Worm (Caenorhabditis elegans) whole organism, L4 larva: ENCODE measurements around the gene htas-1.
A peak's percentile ranks its signal among the peaks of the same experiment; 100 is the strongest.

Source experiments
- F37D6.2 ChIP-seq: sonication (generic microtip); optimal IDR thresholded peaks from 2 replicates; lab custom pipeline; 2016; ENCODE audit warnings: mild to moderate bottlenecking, missing genetic modification characterization, missing compliant biosample characterization
- F44E2.7 ChIP-seq: fragments of 200-800 bp; sonication (Bioruptor generic); IDR thresholded peaks from 2 replicates; pipeline ENCODE4 v2.1.2; 2022; ENCODE audit warnings: missing genetic modification characterization, missing compliant biosample characterization
- T20F7.1 ChIP-seq: fragments of 200-800 bp; sonication (Bioruptor generic); optimal IDR thresholded peaks from 2 replicates; lab custom pipeline; 2018; ENCODE audit warnings: mild to moderate bottlenecking, missing genetic modification characterization, missing compliant biosample characterization
- Y105C5A.15 ChIP-seq: fragments of 200-800 bp; sonication (Bioruptor generic); IDR thresholded peaks from 2 replicates; pipeline ENCODE4 v1.3.6; 2022; ENCODE audit warnings: missing genetic modification characterization, missing compliant biosample characterization
- ZK546.5 ChIP-seq, 2 experiments: sonication (generic microtip); optimal IDR thresholded peaks; 2 replicates each; lab custom pipeline; 2017; ENCODE audit warnings: missing biosample characterization in 2 of 2, missing genetic modification characterization in 2 of 2
- ceh-20 ChIP-seq: fragments of 200-800 bp; sonication (Bioruptor generic); IDR thresholded peaks from 2 replicates; pipeline ENCODE4 v1.3.6; 2022; ENCODE audit warnings: missing genetic modification reagents, missing genetic modification characterization, missing compliant biosample characterization
- ces-1 ChIP-seq: fragments of 150-350 bp; sonication (generic microtip); optimal IDR thresholded peaks from 4 replicates; lab custom pipeline; 2014; ENCODE audit warnings: missing biosample characterization, missing genetic modification reagents, missing genetic modification characterization
- daf-12 ChIP-seq: fragments of 150-350 bp; optimal IDR thresholded peaks from 2 replicates; lab custom pipeline; 2014; ENCODE audit warnings: missing biosample characterization, missing genetic modification reagents, missing genetic modification characterization
- daf-16 ChIP-seq, 3 experiments: sonication (generic microtip); optimal IDR thresholded peaks; 2 replicates each; lab custom pipeline; 2016 to 2017; ENCODE audit warnings: missing genetic modification characterization in 3 of 3, missing genetic modification reagents in 3 of 3, mild to moderate bottlenecking in 2 of 3, missing compliant biosample characterization in 2 of 3, missing biosample characterization in 1 of 3, moderate library complexity in 1 of 3
- dmd-6 ChIP-seq: fragments of 200-800 bp; sonication (Bioruptor generic); IDR thresholded peaks from 2 replicates; pipeline ENCODE4 v1.3.6; 2022; ENCODE audit warnings: missing genetic modification reagents, missing genetic modification characterization, missing compliant biosample characterization
- dmd-9 ChIP-seq: fragments of 200-800 bp; sonication (Bioruptor generic); IDR thresholded peaks from 2 replicates; pipeline ENCODE4 v1.3.6; 2022; ENCODE audit warnings: missing genetic modification reagents, missing genetic modification characterization, missing compliant biosample characterization
- duxl-1 ChIP-seq: sonication (generic microtip); optimal IDR thresholded peaks from 2 replicates; lab custom pipeline; 2016; ENCODE audit warnings: mild to moderate bottlenecking, missing genetic modification characterization, moderate library complexity, missing compliant biosample characterization; ENCODE audit not compliant: poor library complexity
- dve-1 ChIP-seq: sonication (generic microtip); optimal IDR thresholded peaks from 2 replicates; lab custom pipeline; 2017; ENCODE audit warnings: antibody characterized with exemption, mild to moderate bottlenecking, missing genetic modification characterization, missing compliant biosample characterization; ENCODE audit not compliant: insufficient read depth
- fos-1 ChIP-seq: fragments of 150-350 bp; optimal IDR thresholded peaks from 2 replicates; lab custom pipeline; 2014; ENCODE audit warnings: missing biosample characterization, missing genetic modification characterization
- gei-8 ChIP-seq: fragments of 200-800 bp; sonication (Bioruptor generic); optimal IDR thresholded peaks from 2 replicates; lab custom pipeline; 2018; ENCODE audit warnings: mild to moderate bottlenecking, missing genetic modification characterization, missing compliant biosample characterization
- hif-1 ChIP-seq, 2 experiments: sonication (generic microtip); optimal IDR thresholded peaks; 2 replicates each; lab custom pipeline; 2016 to 2017; ENCODE audit warnings: missing compliant biosample characterization in 2 of 2, missing genetic modification characterization in 2 of 2, missing genetic modification reagents in 2 of 2, missing genotype in 2 of 2, mild to moderate bottlenecking in 1 of 2
- hlh-11 ChIP-seq: fragments of 200-800 bp; sonication (Bioruptor generic); optimal IDR thresholded peaks from 2 replicates; lab custom pipeline; 2018; ENCODE audit warnings: mild to moderate bottlenecking, missing genetic modification characterization, missing compliant biosample characterization
- hlh-30 ChIP-seq: sonication (generic microtip); optimal IDR thresholded peaks from 2 replicates; lab custom pipeline; 2017; ENCODE audit warnings: antibody characterized with exemption, mild to moderate bottlenecking, missing genetic modification characterization, missing compliant biosample characterization; ENCODE audit not compliant: insufficient read depth
- hmg-1.1 ChIP-seq: fragments of 200-800 bp; sonication (Bioruptor generic); IDR thresholded peaks from 2 replicates; pipeline ENCODE4 v1.3.6; 2022; ENCODE audit warnings: missing genetic modification reagents, missing genetic modification characterization, missing compliant biosample characterization
- lin-1 ChIP-seq: fragments of 200-800 bp; sonication (Bioruptor generic); IDR thresholded peaks from 2 replicates; pipeline ENCODE4 v1.3.6; 2022; ENCODE audit warnings: missing genetic modification reagents, missing genetic modification characterization, missing compliant biosample characterization
- lin-13 ChIP-seq: fragments of 150-350 bp; optimal IDR thresholded peaks from 2 replicates; lab custom pipeline; 2014; ENCODE audit warnings: missing biosample characterization, missing genetic modification reagents, missing genetic modification characterization
- lin-15B ChIP-seq: fragments of 150-350 bp; sonication (generic microtip); optimal IDR thresholded peaks from 3 replicates; lab custom pipeline; 2014; ENCODE audit warnings: missing biosample characterization, missing genetic modification characterization
- lsy-2 ChIP-seq, 2 experiments: fragments of 150-350 bp in 1 of 2; sonication (generic microtip) in 1 of 2; optimal IDR thresholded peaks; 2 replicates each; lab custom pipeline; 2014 to 2017; ENCODE audit warnings: missing biosample characterization in 2 of 2, missing genetic modification characterization in 2 of 2
- madf-5 ChIP-seq, 2 experiments: fragments of 200-800 bp; sonication (Bioruptor generic); IDR thresholded peaks; 2 replicates each; pipeline ENCODE4 v1.3.6; 2022; ENCODE audit warnings: missing compliant biosample characterization in 2 of 2, missing genetic modification characterization in 2 of 2
- mdl-1 ChIP-seq, 2 experiments: fragments of 150-350 bp in 1 of 2; sonication (generic microtip) in 1 of 2; optimal IDR thresholded peaks; 2 replicates each; lab custom pipeline; 2014 to 2017; ENCODE audit warnings: missing biosample characterization in 2 of 2, missing genetic modification characterization in 2 of 2
- mep-1 ChIP-seq: fragments of 150-350 bp; sonication (generic microtip); optimal IDR thresholded peaks from 3 replicates; lab custom pipeline; 2014; ENCODE audit warnings: missing biosample characterization, missing genetic modification characterization
- mxl-3 ChIP-seq: fragments of 200-800 bp; sonication (Bioruptor generic); optimal IDR thresholded peaks from 2 replicates; lab custom pipeline; 2018; ENCODE audit warnings: mild to moderate bottlenecking, missing genetic modification characterization, missing compliant biosample characterization
- nhr-10 ChIP-seq: fragments of 150-350 bp; optimal IDR thresholded peaks from 2 replicates; lab custom pipeline; 2014; ENCODE audit warnings: missing biosample characterization, missing genetic modification characterization
- nhr-102 ChIP-seq: sonication (generic microtip); optimal IDR thresholded peaks from 2 replicates; lab custom pipeline; 2016; ENCODE audit warnings: mild to moderate bottlenecking, missing genetic modification characterization, moderate library complexity, missing compliant biosample characterization
- nhr-28 ChIP-seq: fragments of 150-350 bp; optimal IDR thresholded peaks from 2 replicates; lab custom pipeline; 2014; ENCODE audit warnings: missing biosample characterization, missing genetic modification characterization
- nhr-48 ChIP-seq: sonication (generic microtip); optimal IDR thresholded peaks from 2 replicates; lab custom pipeline; 2016; ENCODE audit warnings: mild to moderate bottlenecking, missing genetic modification characterization, missing compliant biosample characterization
- nhr-6 ChIP-seq: fragments of 150-350 bp; optimal IDR thresholded peaks from 2 replicates; lab custom pipeline; 2014; ENCODE audit warnings: missing biosample characterization, missing genetic modification characterization
- nhr-76 ChIP-seq: fragments of 150-350 bp; optimal IDR thresholded peaks from 2 replicates; lab custom pipeline; 2014; ENCODE audit warnings: missing biosample characterization, missing genetic modification characterization
- pha-4 ChIP-seq, 2 experiments: fragments of 150-350 bp in 1 of 2; fragments of 200-800 bp in 1 of 2; sonication (Bioruptor generic) in 1 of 2; IDR thresholded peaks in 1 of 2; optimal IDR thresholded peaks in 1 of 2; 2 replicates each; pipeline versions ENCODE4 v1.3.6 to Lab custom; 2014 to 2022; ENCODE audit warnings: missing genetic modification characterization in 2 of 2, missing genetic modification reagents in 2 of 2, missing biosample characterization in 1 of 2, missing compliant biosample characterization in 1 of 2
- php-3 ChIP-seq: fragments of 200-800 bp; sonication (Bioruptor generic); IDR thresholded peaks from 2 replicates; pipeline ENCODE4 v1.3.6; 2022; ENCODE audit warnings: missing genetic modification reagents, missing genetic modification characterization, missing compliant biosample characterization
- pqm-1 ChIP-seq: sonication (generic microtip); optimal IDR thresholded peaks from 2 replicates; lab custom pipeline; 2017; ENCODE audit warnings: missing biosample characterization, missing genetic modification characterization
- rbr-2 ChIP-seq: sonication (generic microtip); optimal IDR thresholded peaks from 2 replicates; lab custom pipeline; 2016; ENCODE audit warnings: missing genotype, missing genetic modification characterization, missing compliant biosample characterization
- sdz-12 ChIP-seq: fragments of 200-800 bp; sonication (Bioruptor generic); optimal IDR thresholded peaks from 2 replicates; lab custom pipeline; 2018; ENCODE audit warnings: mild to moderate bottlenecking, missing genetic modification characterization, missing compliant biosample characterization
- set-16 ChIP-seq: fragments of 200-800 bp; sonication (Bioruptor generic); IDR thresholded peaks from 2 replicates; pipeline ENCODE4 v1.3.6; 2022; ENCODE audit warnings: missing genetic modification reagents, missing genetic modification characterization, missing compliant biosample characterization
- skn-1 ChIP-seq: fragments of 150-350 bp; optimal IDR thresholded peaks from 2 replicates; lab custom pipeline; 2014; ENCODE audit warnings: missing biosample characterization, missing genetic modification characterization
- tra-1 ChIP-seq: fragments of 200-800 bp; sonication (Bioruptor generic); IDR thresholded peaks from 2 replicates; pipeline ENCODE4 v1.3.6; 2022; ENCODE audit warnings: missing genetic modification reagents, missing genetic modification characterization, missing compliant biosample characterization
- unc-130 ChIP-seq: sonication (generic microtip); optimal IDR thresholded peaks from 2 replicates; lab custom pipeline; 2016; ENCODE audit warnings: missing genetic modification reagents, missing genetic modification characterization, missing compliant biosample characterization
- unc-62 ChIP-seq, 3 experiments: fragments of 150-350 bp in 1 of 3; sonication (generic microtip); optimal IDR thresholded peaks in 2 of 3; peaks in 1 of 3; 1 replicate in 1 of 3; 2 replicates in 2 of 3; lab custom pipeline; 2014 to 2017; ENCODE audit warnings: missing biosample characterization in 3 of 3, missing genetic modification characterization in 3 of 3, missing genetic modification reagents in 3 of 3, missing genotype in 1 of 3
- zip-2 ChIP-seq: fragments of 150-350 bp; optimal IDR thresholded peaks from 2 replicates; lab custom pipeline; 2014; ENCODE audit warnings: missing biosample characterization, missing genetic modification characterization
- ztf-7 ChIP-seq: fragments of 150-350 bp; optimal IDR thresholded peaks from 2 replicates; lab custom pipeline; 2014; ENCODE audit warnings: missing biosample characterization, missing genetic modification characterization

Gene htas-1

ce11 chrIV:9651234-9651633, 32.1 kb downstream of the htas-1 start, which contains the start of gene chca-1:
Gene chca-1 (plus strand): TSS chrIV:9651394.
- TF ChIP-seq hmg-1.1 (GFP tag; lab: Robert Waterston, UW) (no peak), lin-13 (no peak), mep-1 (peak; percentile 75), ceh-20 (GFP tag; lab: Robert Waterston, UW) (0 out of 2 replicates have a peak, but pooled peaks have one; percentile 31), ZK546.5 (tag; optimal IDR thresholded peaks at IDR 0.05; lab: Kevin White, UChicago) (no peak), php-3 (GFP tag; lab: Robert Waterston, UW) (peak; percentile 81), dve-1 (tag; lab: Kevin White, UChicago) (peak; percentile 90), hlh-11 (tag; lab: Kevin White, UChicago) (peak; percentile 75), T20F7.1 (peak; percentile 14), nhr-102 (tag; lab: Kevin White, UChicago) (peak; percentile 65), daf-16 (GFP tag; optimal IDR thresholded peaks at IDR 0.05; lab: Kevin White, UChicago) (no peak), daf-16 (tag; optimal IDR thresholded peaks at IDR 0.05; lab: Kevin White, UChicago) (peak; percentile 96), dmd-9 (no peak), ces-1 (GFP tag; lab: Kevin White, UChicago) (no peak), gei-8 (GFP tag; lab: Kevin White, UChicago) (no peak), dmd-6 (GFP tag; lab: Robert Waterston, UW) (peak; percentile 88), nhr-6 (peak; percentile 33), ztf-7 (tag; lab: Kevin White, UChicago) (peak; percentile 70), lin-1 (GFP tag; lab: Robert Waterston, UW) (peak; percentile 58; the same call in 1 of the 2 replicates), unc-62 (GFP tag; optimal IDR thresholded peaks at IDR 0.05 in 1 of 2; lab: Kevin White, UChicago) (peak in 1 of 2 experiments; percentile 44), unc-62 (tag; optimal IDR thresholded peaks at IDR 0.05; lab: Kevin White, UChicago) (no peak), sdz-12 (GFP tag; lab: Kevin White, UChicago) (no peak), zip-2 (tag; lab: Kevin White, UChicago) (no peak), nhr-28 (peak; percentile 41), mdl-1 (tag; optimal IDR thresholded peaks at IDR 0.05; lab: Kevin White, UChicago) (peak in 1 of 2 experiments; percentile 16), lsy-2 (tag; optimal IDR thresholded peaks at IDR 0.05; lab: Kevin White, UChicago) (peak in 1 of 2 experiments; percentile 72), lin-15B (no peak), pha-4 (GFP tag; IDR thresholded peaks at IDR 0.05; lab: Robert Waterston, UW) (no peak), pha-4 (tag; optimal IDR thresholded peaks at IDR 0.05; lab: Kevin White, UChicago) (no peak), pqm-1 (tag; lab: Kevin White, UChicago) (peak; percentile 95), hlh-30 (peak; percentile 14), nhr-10 (tag; lab: Kevin White, UChicago) (peak; percentile 22), hif-1 (tag; optimal IDR thresholded peaks at IDR 0.05; lab: Kevin White, UChicago) (peak in 1 of 2 experiments; percentile 29), set-16 (no peak), skn-1 (no peak), nhr-48 (peak; percentile 77)

- no peak for TF ChIP-seq hlh-30
- no peak for TF ChIP-seq daf-12 (tag; lab: Kevin White, UChicago)
- TF ChIP-seq duxl-1: no peak
- TF ChIP-seq tra-1: no peak
- TF ChIP-seq F44E2.7 (GFP tag; lab: Robert Waterston, UW): no peak
- TF ChIP-seq madf-5 (GFP tag; IDR thresholded peaks at IDR 0.05; lab: Robert Waterston, UW): no peak
- no peak for TF ChIP-seq mep-1
- no peak for TF ChIP-seq mxl-3 (GFP tag; lab: Kevin White, UChicago)
- no peak for TF ChIP-seq F37D6.2 (tag; lab: Kevin White, UChicago)
- TF ChIP-seq nhr-76 (tag; lab: Kevin White, UChicago): no peak
- TF ChIP-seq unc-130: no peak
- no peak for TF ChIP-seq nhr-28
- no peak for TF ChIP-seq Y105C5A.15 (GFP tag; lab: Robert Waterston, UW)
- TF ChIP-seq rbr-2 (tag; lab: Kevin White, UChicago): no peak
- no peak for TF ChIP-seq gei-8 (GFP tag; lab: Kevin White, UChicago)
- no peak for TF ChIP-seq nhr-102 (tag; lab: Kevin White, UChicago)
- TF ChIP-seq pha-4 (GFP tag; IDR thresholded peaks at IDR 0.05; lab: Robert Waterston, UW): no peak
- TF ChIP-seq pha-4 (tag; optimal IDR thresholded peaks at IDR 0.05; lab: Kevin White, UChicago): no peak
- no peak for TF ChIP-seq mdl-1 (tag; optimal IDR thresholded peaks at IDR 0.05; lab: Kevin White, UChicago)
- no peak for TF ChIP-seq fos-1 (tag; lab: Kevin White, UChicago)
Observed at ce11 chrIV:9648682-9649081, 34.7 kb downstream of the htas-1 start, which contains the start of gene srm-3. Gene srm-3 (plus strand): TSS chrIV:9648982.
